Fruit fly (Drosophila melanogaster) ovary, adult (tissue): ENCODE results near the gene CG42780.

ENCODE experiments used
- CG17801 ChIP-seq: fragments of 200-800 bp; optimal IDR thresholded peaks from 2 replicates; lab custom pipeline; 2019; ENCODE audit warnings: missing biosample characterization, mild to moderate bottlenecking, missing genetic modification characterization, moderate library complexity; ENCODE audit not compliant: partially characterized antibody

The CG42780 gene

DNA sequence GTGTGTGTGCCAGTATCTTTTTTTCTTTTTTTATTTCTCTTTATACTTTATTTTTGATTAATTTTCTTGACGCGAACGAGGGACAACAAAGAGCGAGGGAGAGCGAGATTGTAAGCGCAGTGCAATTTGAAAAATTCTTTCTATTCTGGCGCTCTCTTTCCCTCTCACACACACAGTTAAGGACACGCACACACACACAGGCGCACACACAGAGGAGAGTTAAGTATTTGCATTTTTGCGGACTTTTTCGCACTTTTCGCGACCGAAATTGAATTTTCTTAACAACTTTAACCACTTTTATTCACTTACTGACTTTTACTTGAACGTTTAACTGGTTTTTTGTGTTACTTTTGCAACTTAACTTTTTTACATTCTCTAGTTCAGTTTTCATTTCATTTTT, 46.6 kb downstream of the CG42780 start:
- TF ChIP-seq CG17801 (GFP tag; lab: Kevin White, UChicago) = no peak

DNA sequence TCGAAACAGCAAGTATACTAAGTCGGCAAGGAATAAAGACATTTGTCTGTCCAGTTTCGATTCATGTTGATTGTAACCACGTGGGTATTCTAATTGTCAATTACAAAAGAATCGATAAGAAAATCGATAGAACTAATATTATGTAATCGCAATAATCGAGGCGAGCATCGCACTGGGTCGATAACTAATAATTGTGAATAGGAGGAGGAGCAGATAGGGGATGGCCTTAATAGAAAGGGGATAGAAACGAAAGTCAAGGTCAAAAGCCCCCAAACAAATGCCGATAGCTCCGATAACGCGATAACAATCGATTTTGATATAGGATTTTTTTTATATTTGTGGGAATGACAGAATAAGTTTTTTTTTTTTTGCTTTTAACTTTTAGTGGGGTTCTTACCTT, 47.0 kb downstream of the CG42780 start:
- TF ChIP-seq CG17801 (GFP tag; lab: Kevin White, UChicago) = no peak
